Fruit fly (Drosophila melanogaster) whole organism, embryonic: ENCODE results near the gene CG14853.

Source experiments
- Asciz ChIP-seq: fragments of 200-800 bp; sonication (Bioruptor generic); optimal IDR thresholded peaks from 2 replicates; lab custom pipeline; 2017; ENCODE audit warnings: missing biosample characterization, mild to moderate bottlenecking, missing genetic modification characterization, missing genetic modification reagents
- Atf6 ChIP-seq: fragments of 200-800 bp; sonication (Bioruptor generic); IDR thresholded peaks from 2 replicates; pipeline ENCODE4 v1.3.6; 2022; ENCODE audit warnings: missing biosample characterization, missing genetic modification characterization
- C15 ChIP-seq: fragments of 200-800 bp; sonication (Bioruptor generic); IDR thresholded peaks from 3 replicates; pipeline ENCODE4 v1.3.6; 2022; ENCODE audit warnings: missing biosample characterization, missing genetic modification characterization
- CG10209 ChIP-seq: fragments of 200-800 bp; sonication (Bioruptor generic); optimal IDR thresholded peaks from 3 replicates; lab custom pipeline; 2017; ENCODE audit warnings: missing biosample characterization, mild to moderate bottlenecking, missing genetic modification characterization, missing genetic modification reagents
- CG12659 ChIP-seq: fragments of 200-800 bp; sonication (Bioruptor generic); optimal IDR thresholded peaks from 3 replicates; lab custom pipeline; 2017; ENCODE audit warnings: mild to moderate bottlenecking, missing biosample characterization, missing genetic modification reagents, missing genetic modification characterization
- CG13894 ChIP-seq: fragments of 200-800 bp; sonication (Bioruptor generic); optimal IDR thresholded peaks from 3 replicates; lab custom pipeline; 2018; ENCODE audit warnings: missing biosample characterization, mild to moderate bottlenecking, missing genetic modification characterization, moderate library complexity
- CG14710 ChIP-seq: fragments of 200-800 bp; sonication (Bioruptor generic); optimal IDR thresholded peaks from 3 replicates; lab custom pipeline; 2019; ENCODE audit warnings: missing biosample characterization, mild to moderate bottlenecking, missing genetic modification characterization, moderate library complexity
- CG15269 ChIP-seq: fragments of 200-800 bp; sonication (Bioruptor generic); optimal IDR thresholded peaks from 2 replicates; lab custom pipeline; 2018; ENCODE audit warnings: missing biosample characterization, mild to moderate bottlenecking, missing genetic modification characterization, moderate library complexity
- CG1529 ChIP-seq: fragments of 200-800 bp; sonication (Bioruptor generic); optimal IDR thresholded peaks from 3 replicates; lab custom pipeline; 2018; ENCODE audit warnings: missing biosample characterization, missing genetic modification characterization
- CG15514 ChIP-seq: fragments of 200-800 bp; sonication (Bioruptor generic); optimal IDR thresholded peaks from 3 replicates; lab custom pipeline; 2017; ENCODE audit warnings: missing biosample characterization, missing genetic modification characterization, mild to moderate bottlenecking, moderate library complexity, missing genetic modification reagents
- CG17328 ChIP-seq: fragments of 200-800 bp; sonication (Bioruptor generic); IDR thresholded peaks from 2 replicates; pipeline ENCODE4 v1.3.6; 2022; ENCODE audit warnings: missing biosample characterization, missing genetic modification characterization
- CG31365 ChIP-seq: fragments of 200-800 bp; sonication (Bioruptor generic); optimal IDR thresholded peaks from 2 replicates; lab custom pipeline; 2018; ENCODE audit warnings: missing biosample characterization, mild to moderate bottlenecking, missing genetic modification characterization
- CG32772 ChIP-seq: fragments of 200-800 bp; sonication (Bioruptor generic); IDR thresholded peaks from 2 replicates; pipeline ENCODE4 v1.3.6; 2022; ENCODE audit warnings: missing biosample characterization, missing genetic modification characterization
- CG5180 ChIP-seq: fragments of 200-800 bp; sonication (Bioruptor generic); optimal IDR thresholded peaks from 3 replicates; lab custom pipeline; 2017; ENCODE audit warnings: missing biosample characterization, missing genetic modification characterization, mild to moderate bottlenecking, moderate library complexity, missing genetic modification reagents
- CG6683 ChIP-seq: fragments of 200-800 bp; sonication (Bioruptor generic); optimal IDR thresholded peaks from 2 replicates; lab custom pipeline; 2017; ENCODE audit warnings: missing biosample characterization, mild to moderate bottlenecking, missing genetic modification characterization, missing genetic modification reagents
- CG6765 ChIP-seq: fragments of 200-800 bp; sonication (Bioruptor generic); optimal IDR thresholded peaks from 3 replicates; lab custom pipeline; 2017; ENCODE audit warnings: missing biosample characterization, mild to moderate bottlenecking, missing genetic modification characterization
- CG7357 ChIP-seq: fragments of 200-800 bp; sonication (Bioruptor generic); IDR thresholded peaks from 3 replicates; pipeline ENCODE4 v1.3.6; 2022; ENCODE audit warnings: missing biosample characterization, missing genetic modification characterization
- CG8290 ChIP-seq, 3 experiments: fragments of 200-800 bp; sonication (Bioruptor generic); optimal IDR thresholded peaks; 2 replicates each; lab custom pipeline; 2016 to 2019; ENCODE audit warnings: missing biosample characterization in 3 of 3, missing genetic modification characterization in 3 of 3, mild to moderate bottlenecking in 2 of 3, moderate library complexity in 1 of 3
- CG8359 ChIP-seq: fragments of 200-800 bp; sonication (Bioruptor generic); optimal IDR thresholded peaks from 2 replicates; lab custom pipeline; 2017; ENCODE audit warnings: missing biosample characterization, mild to moderate bottlenecking, missing genetic modification characterization, borderline replicate concordance
- CG8388 ChIP-seq: fragments of 200-800 bp; sonication (Bioruptor generic); optimal IDR thresholded peaks from 2 replicates; lab custom pipeline; 2019; ENCODE audit warnings: missing biosample characterization, mild to moderate bottlenecking, missing genetic modification characterization, moderate library complexity
- CG9215 ChIP-seq: fragments of 200-800 bp; sonication (Bioruptor generic); IDR thresholded peaks from 2 replicates; pipeline ENCODE4 v1.3.6; 2022; ENCODE audit warnings: missing biosample characterization, missing genetic modification characterization
- CG9437 ChIP-seq: fragments of 200-800 bp; sonication (Bioruptor generic); optimal IDR thresholded peaks from 2 replicates; lab custom pipeline; 2018; ENCODE audit warnings: missing biosample characterization, mild to moderate bottlenecking, missing genetic modification characterization
- Dbx ChIP-seq: fragments of 200-800 bp; sonication (Bioruptor generic); IDR thresholded peaks from 3 replicates; pipeline ENCODE4 v1.3.6; 2022; ENCODE audit warnings: missing biosample characterization, missing genetic modification characterization
- Doc2 ChIP-seq: fragments of 200-800 bp; sonication (Bioruptor generic); IDR thresholded peaks from 2 replicates; pipeline ENCODE4 v1.3.6; 2022; ENCODE audit warnings: missing biosample characterization, missing genetic modification characterization
- ERR ChIP-seq: fragments of 200-800 bp; sonication (Bioruptor generic); optimal IDR thresholded peaks from 2 replicates; lab custom pipeline; 2016; ENCODE audit warnings: missing biosample characterization, missing genetic modification characterization
- Ets65A ChIP-seq: fragments of 200-800 bp; sonication (Bioruptor generic); peaks from one replicate; lab custom pipeline; 2016; ENCODE audit warnings: missing biosample characterization, missing genetic modification characterization
- H15 ChIP-seq: fragments of 200-800 bp; sonication (Bioruptor generic); IDR thresholded peaks from 3 replicates; pipeline ENCODE4 v1.3.6; 2022; ENCODE audit warnings: missing biosample characterization, missing genetic modification characterization
- Nf-YC ChIP-seq: fragments of 200-800 bp; optimal IDR thresholded peaks from 3 replicates; lab custom pipeline; 2019; ENCODE audit warnings: missing biosample characterization, mild to moderate bottlenecking, missing genetic modification characterization, moderate library complexity
- Scr ChIP-seq: fragments of 200-800 bp; sonication (Bioruptor generic); IDR thresholded peaks from 2 replicates; pipeline ENCODE4 v1.3.6; 2022; ENCODE audit warnings: missing biosample characterization, missing genetic modification characterization; ENCODE audit not compliant: partially characterized antibody
- Spps ChIP-seq: fragments of 200-800 bp; sonication (Bioruptor generic); optimal IDR thresholded peaks from 2 replicates; lab custom pipeline; 2018; ENCODE audit warnings: missing biosample characterization, mild to moderate bottlenecking, missing genetic modification characterization
- amos ChIP-seq: fragments of 200-800 bp; sonication (Bioruptor generic); IDR thresholded peaks from 2 replicates; pipeline ENCODE4 v1.3.6; 2022; ENCODE audit warnings: missing biosample characterization, missing genetic modification characterization; ENCODE audit not compliant: partially characterized antibody
- cg ChIP-seq: fragments of 200-800 bp; sonication (Bioruptor generic); optimal IDR thresholded peaks from 3 replicates; lab custom pipeline; 2019; ENCODE audit warnings: missing biosample characterization, mild to moderate bottlenecking, missing genetic modification characterization, moderate library complexity
- chinmo ChIP-seq: fragments of 200-800 bp; sonication (Bioruptor generic); IDR thresholded peaks from 4 replicates; pipeline ENCODE4 v1.3.6; 2022; ENCODE audit warnings: missing biosample characterization, missing genetic modification characterization; ENCODE audit not compliant: partially characterized antibody
- ci ChIP-seq: fragments of 200-800 bp; sonication (Bioruptor generic); IDR thresholded peaks from 3 replicates; pipeline ENCODE4 v1.3.6; 2022; ENCODE audit warnings: missing biosample characterization, missing genetic modification characterization
- dm ChIP-seq: fragments of 200-800 bp; sonication (Bioruptor generic); optimal IDR thresholded peaks from 3 replicates; lab custom pipeline; 2016; ENCODE audit warnings: missing biosample characterization, missing genetic modification characterization
- emc ChIP-seq: fragments of 200-800 bp; sonication (Bioruptor generic); optimal IDR thresholded peaks from 2 replicates; lab custom pipeline; 2016; ENCODE audit warnings: missing biosample characterization, missing genetic modification characterization
- en ChIP-seq: fragments of 200-800 bp; sonication (Bioruptor generic); optimal IDR thresholded peaks from 2 replicates; lab custom pipeline; 2016; ENCODE audit warnings: missing biosample characterization, missing genetic modification characterization
- ftz-f1 ChIP-seq: fragments of 200-800 bp; sonication (Bioruptor generic); optimal IDR thresholded peaks from 2 replicates; lab custom pipeline; 2016; ENCODE audit warnings: missing biosample characterization, missing genetic modification characterization
- ind ChIP-seq: fragments of 200-800 bp; sonication (Bioruptor generic); optimal IDR thresholded peaks from 3 replicates; lab custom pipeline; 2016; ENCODE audit warnings: missing biosample characterization, missing genetic modification characterization
- jing ChIP-seq: fragments of 200-800 bp; sonication (Bioruptor generic); optimal IDR thresholded peaks from 2 replicates; lab custom pipeline; 2018; ENCODE audit warnings: missing biosample characterization, mild to moderate bottlenecking, missing genetic modification characterization
- ken ChIP-seq: fragments of 200-800 bp; sonication (Bioruptor generic); IDR thresholded peaks from 3 replicates; pipeline ENCODE4 v1.3.6; 2022; ENCODE audit warnings: missing biosample characterization, missing genetic modification characterization
- oc ChIP-seq: fragments of 200-800 bp; sonication (Bioruptor generic); optimal IDR thresholded peaks from 2 replicates; lab custom pipeline; 2018; ENCODE audit warnings: missing biosample characterization, mild to moderate bottlenecking, missing genetic modification characterization, moderate library complexity
- peb ChIP-seq: fragments of 200-800 bp; sonication (Bioruptor generic); IDR thresholded peaks from 2 replicates; pipeline ENCODE4 v1.3.6; 2022; ENCODE audit warnings: missing biosample characterization, missing genetic modification characterization
- phol ChIP-seq: fragments of 200-800 bp; sonication (Bioruptor generic); optimal IDR thresholded peaks from 3 replicates; lab custom pipeline; 2018; ENCODE audit warnings: missing biosample characterization, mild to moderate bottlenecking, missing genetic modification characterization, moderate library complexity
- pnt ChIP-seq: fragments of 200-800 bp; sonication (Bioruptor generic); optimal IDR thresholded peaks from 3 replicates; lab custom pipeline; 2016; ENCODE audit warnings: missing biosample characterization, missing genetic modification characterization
- sd ChIP-seq: fragments of 200-800 bp; sonication (Bioruptor generic); optimal IDR thresholded peaks from 3 replicates; lab custom pipeline; 2018; ENCODE audit warnings: missing biosample characterization, mild to moderate bottlenecking, missing genetic modification characterization, moderate library complexity
- sens ChIP-seq: fragments of 200-800 bp; sonication (Bioruptor generic); peaks from one replicate; lab custom pipeline; 2016; ENCODE audit warnings: missing biosample characterization, missing genetic modification characterization
- sna ChIP-seq: fragments of 200-800 bp; sonication (Bioruptor generic); IDR thresholded peaks from 2 replicates; pipeline ENCODE4 v1.3.6; 2022; ENCODE audit warnings: missing biosample characterization, missing genetic modification characterization; ENCODE audit not compliant: partially characterized antibody

Gene CG14853

DNA sequence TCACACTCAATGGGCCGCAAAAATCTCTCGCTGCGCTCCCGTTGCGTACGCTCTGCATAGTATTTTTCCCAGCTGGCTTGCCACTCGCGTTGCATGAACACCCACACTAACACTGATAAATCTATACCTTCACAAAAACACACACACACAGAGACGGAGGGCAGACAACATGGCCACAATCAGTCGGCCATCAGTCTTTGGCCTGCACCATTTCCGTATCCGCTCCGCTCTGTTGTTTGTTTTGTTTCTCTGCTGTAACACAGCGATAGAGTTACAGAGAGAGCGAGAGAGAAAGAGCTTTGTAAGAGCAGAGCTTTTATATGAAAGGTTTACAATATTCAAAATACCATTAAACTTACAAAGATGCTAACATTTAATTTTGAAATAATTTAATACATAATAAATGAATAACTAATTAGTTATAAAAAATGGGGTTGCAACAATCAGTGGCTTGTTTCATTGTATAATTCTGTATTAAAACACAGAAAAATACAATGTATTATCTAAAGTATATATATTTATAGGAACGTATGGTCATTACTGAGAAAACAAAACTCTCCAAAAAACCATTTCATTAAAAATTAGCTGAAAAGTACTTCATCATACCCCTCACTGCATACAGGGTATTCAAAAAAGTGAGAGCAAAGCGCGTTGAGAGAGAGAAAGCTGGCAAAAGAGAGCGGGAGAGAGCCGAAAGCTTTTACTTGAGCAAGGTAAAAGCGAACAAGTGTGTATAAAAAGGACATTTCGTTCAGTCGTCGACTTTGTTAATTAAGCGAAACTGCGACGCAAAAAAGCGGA, at the start of gene CG14853 (continued):
- TF ChIP-seq CG8290 (GFP tag; optimal IDR thresholded peaks at IDR 0.05; lab: Kevin White, UChicago) (peak; percentile 15), CG8290 (tag; optimal IDR thresholded peaks at IDR 0.05; lab: Kevin White, UChicago) (peak; percentile 50 to 82), CG13894 (tag; lab: Kevin White, UChicago) (peak; percentile 1), sens (GFP tag; lab: Kevin White, UChicago) (peak; percentile 86), CG6683 (peak; percentile 29), sna (GFP tag; lab: Robert Waterston, UW) (no peak), CG17328 (GFP tag; lab: Robert Waterston, UW) (peak; percentile 82), Doc2 (no peak), CG8359 (GFP tag; lab: Kevin White, UChicago) (peak; percentile 32), CG31365 (tag; lab: Kevin White, UChicago) (peak; percentile 66), CG10209 (peak; percentile 85), ftz-f1 (no peak), Dbx (GFP tag; lab: Robert Waterston, UW) (no peak), CG14710 (tag; lab: Kevin White, UChicago) (peak; percentile 45), jing (GFP tag; lab: Kevin White, UChicago) (peak; percentile 55), Spps (tag; lab: Kevin White, UChicago) (no peak), CG9437 (peak; percentile 84), CG1529 (GFP tag; lab: Kevin White, UChicago) (peak; percentile 69), Atf6 (GFP tag; lab: Robert Waterston, UW) (peak; percentile 88), ci (GFP tag; lab: Robert Waterston, UW) (peak; percentile 88), CG15269 (tag; lab: Kevin White, UChicago) (peak; percentile 91), Scr (GFP tag; lab: Robert Waterston, UW) (no peak), CG5180 (GFP tag; lab: Kevin White, UChicago) (peak; percentile 58), dm (GFP tag; lab: Kevin White, UChicago) (no peak), Ets65A (peak; percentile 79), CG6765 (GFP tag; lab: Kevin White, UChicago) (peak; percentile 79), CG9215 (GFP tag; lab: Robert Waterston, UW) (peak; percentile 47), Asciz (peak; percentile 62), en (GFP tag; lab: Kevin White, UChicago) (no peak), CG15514 (GFP tag; lab: Kevin White, UChicago) (peak; percentile 64), chinmo (no peak), CG32772 (GFP tag; lab: Robert Waterston, UW) (peak; percentile 48), ind (peak; percentile 62), peb (GFP tag; lab: Robert Waterston, UW) (no peak; the same call in 1 of the 2 replicates), CG7357 (no peak), CG8388 (peak; percentile 60), emc (no peak), oc (tag; lab: Kevin White, UChicago) (peak; percentile 89), amos (GFP tag; lab: Robert Waterston, UW) (no peak), pnt (no peak), CG12659 (GFP tag; lab: Kevin White, UChicago) (peak; percentile 93), phol (tag; lab: Kevin White, UChicago) (peak; percentile 83), ERR (GFP tag; lab: Kevin White, UChicago) (no peak), C15 (GFP tag; lab: Robert Waterston, UW) (no peak), H15 (GFP tag; lab: Robert Waterston, UW) (peak; percentile 56), cg (GFP tag; lab: Kevin White, UChicago) (peak; percentile 52), sd (tag; lab: Kevin White, UChicago) (no peak), Nf-YC (tag; lab: Kevin White, UChicago) (peak; percentile 72), ken (peak; percentile 38; the same call in 1 of the 3 replicates)
